Fruit fly (Drosophila melanogaster): ENCODE results near the gene CG32856.

The CG32856 gene

dm6 chr3R:15965169-15965568, at the start of gene CG32856, which contains the start of gene Rbf2 (continued):
- TF ChIP-seq B-H2 (GFP tag; optimal IDR thresholded peaks at IDR 0.05) (peak; percentile 90), CG3407 (GFP tag; optimal IDR thresholded peaks at IDR 0.05) (no peak), gt (GFP tag; IDR thresholded peaks at IDR 0.05) (no peak), D (optimal IDR thresholded peaks at IDR 0.05) (no peak), D (GFP tag; optimal IDR thresholded peaks at IDR 0.05) (no peak), Oaz (GFP tag; IDR thresholded peaks at IDR 0.05) (peak; percentile 67; the same call in 1 of the 2 replicates), CG4730 (GFP tag; IDR thresholded peaks at IDR 0.05) (no peak), slou (GFP tag; optimal IDR thresholded peaks at IDR 0.05) (peak; percentile 74), CG43689 (GFP tag; IDR thresholded peaks at IDR 0.05) (0 out of 2 replicates have a peak, but pooled peaks have one; percentile 4), CG13287 (GFP tag; IDR thresholded peaks at IDR 0.05; ENCODE audit: partially characterized antibody) (peak; percentile 84), CG10565 (GFP tag; optimal IDR thresholded peaks at IDR 0.05) (no peak), onecut (GFP tag; IDR thresholded peaks at IDR 0.05) (no peak), Sry-δ (GFP tag; optimal IDR thresholded peaks at IDR 0.05) (peak; percentile 75), Awh (GFP tag; IDR thresholded peaks at IDR 0.05) (no peak), CG16815 (GFP tag; optimal IDR thresholded peaks at IDR 0.05) (peak; percentile 57), grau (tag; optimal IDR thresholded peaks at IDR 0.05) (peak; percentile 91), CG10654 (GFP tag; optimal IDR thresholded peaks at IDR 0.05) (peak; percentile 37), HmgZ (tag; optimal IDR thresholded peaks at IDR 0.05) (peak; percentile 90), ro (GFP tag; IDR thresholded peaks at IDR 0.05) (no peak), repo (GFP tag; optimal IDR thresholded peaks at IDR 0.05) (no peak), tin (GFP tag; optimal IDR thresholded peaks at IDR 0.05) (no peak), CG12769 (tag; optimal IDR thresholded peaks at IDR 0.05) (no peak), pb (GFP tag; optimal IDR thresholded peaks at IDR 0.05) (no peak), unc-4 (GFP tag; IDR thresholded peaks at IDR 0.05; ENCODE audit: partially characterized antibody) (peak; percentile 73), CG31365 (tag; optimal IDR thresholded peaks at IDR 0.05) (no peak), exex (tag; optimal IDR thresholded peaks at IDR 0.05) (peak; percentile 8), CG10959 (GFP tag; IDR thresholded peaks at IDR 0.05) (no peak), CG2875 (GFP tag; optimal IDR thresholded peaks at IDR 0.05) (peak; percentile 3), CG42726 (GFP tag; IDR thresholded peaks at IDR 0.05; ENCODE audit: partially characterized antibody) (peak; percentile 62; the same call in 1 of the 2 replicates), dimm (GFP tag; IDR thresholded peaks at IDR 0.05) (no peak), kah (GFP tag; optimal IDR thresholded peaks at IDR 0.05) (no peak), lmd (GFP tag; IDR thresholded peaks at IDR 0.05) (no peak; the same call in 1 of the 2 replicates), Dref (GFP tag; IDR thresholded peaks at IDR 0.05) (peak; percentile 97), zen (tag; optimal IDR thresholded peaks at IDR 0.05) (peak; percentile 61), dm (GFP tag; optimal IDR thresholded peaks at IDR 0.05) (peak; percentile 71), kni (GFP tag; optimal IDR thresholded peaks at IDR 0.05) (no peak), Dad (GFP tag; optimal IDR thresholded peaks at IDR 0.05) (no peak), al (GFP tag; IDR thresholded peaks at IDR 0.05) (no peak), CG11504 (tag; optimal IDR thresholded peaks at IDR 0.05) (no peak), fu2 (GFP tag; optimal IDR thresholded peaks at IDR 0.05) (peak; percentile 68), CG1792 (GFP tag; optimal IDR thresholded peaks at IDR 0.05) (no peak), CG11456 (GFP tag; IDR thresholded peaks at IDR 0.05) (no peak), gce (GFP tag; IDR thresholded peaks at IDR 0.05) (no peak), CG2199 (GFP tag; IDR thresholded peaks at IDR 0.05) (no peak), Bdp1 (GFP tag; optimal IDR thresholded peaks at IDR 0.05) (no peak), E2f1 (GFP tag; IDR thresholded peaks at IDR 0.05) (no peak), CG13123 (GFP tag; optimal IDR thresholded peaks at IDR 0.05) (peak; percentile 72), MESR4 (GFP tag; optimal IDR thresholded peaks at IDR 0.05) (peak; percentile 55), bbx (GFP tag; IDR thresholded peaks at IDR 0.05; ENCODE audit: partially characterized antibody) (peak; percentile 88), twi (tag; optimal IDR thresholded peaks at IDR 0.05) (no peak), Tbp (GFP tag; optimal IDR thresholded peaks at IDR 0.05) (no peak), oc (tag; optimal IDR thresholded peaks at IDR 0.05) (no peak)

Measured in whole organism, embryonic.